Fruit fly (Drosophila melanogaster) whole organism, wandering third instar larva: Measurements from ENCODE around the gene CG33282.

Source experiments
- Abd-B ChIP-seq: fragments of >200 bp; optimal IDR thresholded peaks from 2 replicates; lab custom pipeline; 2017; ENCODE audit warnings: missing biosample characterization, missing genetic modification characterization
- CG32264 ChIP-seq: fragments of 200-800 bp; sonication (Bioruptor generic); optimal IDR thresholded peaks from 2 replicates; lab custom pipeline; 2016; ENCODE audit warnings: missing biosample characterization, missing genetic modification characterization
- CG9705 ChIP-seq: fragments of 200-800 bp; sonication (Bioruptor generic); optimal IDR thresholded peaks from 2 replicates; lab custom pipeline; 2018; ENCODE audit warnings: missing biosample characterization, mild to moderate bottlenecking, missing genetic modification characterization
- CrebA ChIP-seq: fragments of 200-800 bp; sonication (Bioruptor generic); optimal IDR thresholded peaks from 2 replicates; lab custom pipeline; 2016; ENCODE audit warnings: missing biosample characterization, mild to moderate bottlenecking, missing genetic modification characterization, borderline replicate concordance
- Dfd ChIP-seq: fragments of >200 bp; optimal IDR thresholded peaks from 2 replicates; lab custom pipeline; 2017; ENCODE audit warnings: missing biosample characterization, missing genetic modification characterization
- Dif ChIP-seq: fragments of 200-275, 200-300 bp; sonication (Bioruptor generic); optimal IDR thresholded peaks from 2 replicates; lab custom pipeline; 2018; ENCODE audit warnings: missing biosample characterization, missing genetic modification characterization; ENCODE audit not compliant: partially characterized antibody
- GATAd ChIP-seq: sonication (Bioruptor generic); optimal IDR thresholded peaks from 2 replicates; lab custom pipeline; 2016; ENCODE audit warnings: missing biosample characterization, missing genetic modification characterization
- HLH106 ChIP-seq: fragments of 200-800 bp; optimal IDR thresholded peaks from 3 replicates; lab custom pipeline; 2019; ENCODE audit warnings: missing biosample characterization, mild to moderate bottlenecking, missing genetic modification characterization, moderate library complexity
- Hnf4 ChIP-seq: fragments of 200-800 bp; sonication (Bioruptor generic); optimal IDR thresholded peaks from 2 replicates; lab custom pipeline; 2016; ENCODE audit warnings: missing biosample characterization, mild to moderate bottlenecking, missing genetic modification characterization
- Hr78 ChIP-seq: fragments of >200 bp; optimal IDR thresholded peaks from 2 replicates; lab custom pipeline; 2017; ENCODE audit warnings: missing biosample characterization, missing genetic modification characterization
- Hr83 ChIP-seq: fragments of 200-300 bp; sonication (Bioruptor generic); optimal IDR thresholded peaks from 2 replicates; lab custom pipeline; 2016; ENCODE audit warnings: missing biosample characterization, mild to moderate bottlenecking, missing genetic modification characterization, moderate library complexity; ENCODE audit not compliant: poor library complexity, severe bottlenecking
- Jra ChIP-seq: sonication (Bioruptor generic); optimal IDR thresholded peaks from 2 replicates; lab custom pipeline; 2016; ENCODE audit warnings: missing biosample characterization, missing genetic modification characterization
- Mio ChIP-seq: sonication (Bioruptor generic); optimal IDR thresholded peaks from 2 replicates; lab custom pipeline; 2016; ENCODE audit warnings: missing biosample characterization, missing genetic modification characterization
- Myc ChIP-seq: fragments of >200 bp; optimal IDR thresholded peaks from 2 replicates; lab custom pipeline; 2017
- N ChIP-seq: fragments of >200 bp; optimal IDR thresholded peaks from 2 replicates; lab custom pipeline; 2018; ENCODE audit warnings: missing biosample characterization, missing external identifiers, missing genetic modification characterization
- OdsH ChIP-seq: fragments of 200-800 bp; sonication (Bioruptor generic); optimal IDR thresholded peaks from 2 replicates; lab custom pipeline; 2016; ENCODE audit warnings: missing biosample characterization, mild to moderate bottlenecking, missing genetic modification characterization
- Rel ChIP-seq, 2 experiments: fragments of 200-800 bp; sonication (Bioruptor generic) in 1 of 2; optimal IDR thresholded peaks; 2 replicates in 1 of 2; 3 replicates in 1 of 2; lab custom pipeline; 2016 to 2019; ENCODE audit warnings: mild to moderate bottlenecking in 2 of 2, missing biosample characterization in 2 of 2, missing genetic modification characterization in 2 of 2, moderate library complexity in 1 of 2
- Sp1 ChIP-seq: fragments of 200-800 bp; sonication (Bioruptor generic); optimal IDR thresholded peaks from 3 replicates; lab custom pipeline; 2019; ENCODE audit warnings: missing biosample characterization, mild to moderate bottlenecking, missing genetic modification characterization, moderate library complexity
- Vsx2 ChIP-seq: fragments of 200-300, 225-300 bp; sonication (Bioruptor generic); optimal IDR thresholded peaks from 2 replicates; lab custom pipeline; 2018; ENCODE audit warnings: missing biosample characterization, missing genetic modification characterization; ENCODE audit not compliant: partially characterized antibody
- br ChIP-seq: fragments of 200-800 bp; sonication (Bioruptor generic); optimal IDR thresholded peaks from 2 replicates; lab custom pipeline; 2016; ENCODE audit warnings: missing biosample characterization, missing genetic modification characterization
- brk ChIP-seq: fragments of 200-800 bp; sonication (Bioruptor generic); optimal IDR thresholded peaks from 2 replicates; lab custom pipeline; 2016; ENCODE audit warnings: missing biosample characterization, mild to moderate bottlenecking, missing genetic modification characterization
- dl ChIP-seq, 2 experiments: fragments of 175-275, 200-275 bp in 1 of 2; fragments of 200-275 bp in 1 of 2; sonication (Bioruptor generic); optimal IDR thresholded peaks; lab custom pipeline; 2018; ENCODE audit warnings: mild to moderate bottlenecking in 2 of 2, missing biosample characterization in 2 of 2, missing genetic modification characterization in 2 of 2, moderate library complexity in 2 of 2; ENCODE audit not compliant: partially characterized antibody in 2 of 2, insufficient read depth in 1 of 2
- dmrt93B ChIP-seq: fragments of 200-800 bp; sonication (Bioruptor generic); optimal IDR thresholded peaks from 2 replicates; lab custom pipeline; 2018; ENCODE audit warnings: missing biosample characterization, mild to moderate bottlenecking, missing genetic modification characterization
- dsf ChIP-seq: sonication (Bioruptor generic); optimal IDR thresholded peaks from 2 replicates; lab custom pipeline; 2016; ENCODE audit warnings: missing biosample characterization, missing genetic modification characterization, borderline replicate concordance
- ey ChIP-seq: fragments of 200-800 bp; sonication (Bioruptor generic); optimal IDR thresholded peaks from 2 replicates; lab custom pipeline; 2016; ENCODE audit warnings: missing biosample characterization, missing genetic modification characterization
- foxo ChIP-seq, 2 experiments: fragments of 200-800 bp; sonication (Bioruptor generic); optimal IDR thresholded peaks; 2 replicates in 1 of 2; 3 replicates in 1 of 2; lab custom pipeline; 2016 to 2017; ENCODE audit warnings: missing biosample characterization in 2 of 2, missing genetic modification characterization in 2 of 2
- fru ChIP-seq: fragments of 200-800 bp; sonication (Bioruptor generic); optimal IDR thresholded peaks from 3 replicates; lab custom pipeline; 2016; ENCODE audit warnings: missing biosample characterization, mild to moderate bottlenecking, missing genetic modification characterization
- h ChIP-seq: fragments of 200-800 bp; sonication (Bioruptor generic); optimal IDR thresholded peaks from 3 replicates; lab custom pipeline; 2016; ENCODE audit warnings: missing biosample characterization, mild to moderate bottlenecking, missing genetic modification characterization
- jim ChIP-seq: fragments of 175-275, 200-325 bp; sonication (Bioruptor generic); optimal IDR thresholded peaks from 2 replicates; lab custom pipeline; 2016; ENCODE audit warnings: missing biosample characterization, mild to moderate bottlenecking, missing genetic modification characterization
- lola ChIP-seq: fragments of >200 bp; optimal IDR thresholded peaks from 2 replicates; lab custom pipeline; 2017; ENCODE audit warnings: missing biosample characterization, missing genetic modification characterization
- pan ChIP-seq: fragments of >200 bp; optimal IDR thresholded peaks from 2 replicates; lab custom pipeline; 2017
- psq ChIP-seq: fragments of 200-800 bp; sonication (Bioruptor generic); optimal IDR thresholded peaks from 3 replicates; lab custom pipeline; 2017; ENCODE audit warnings: missing biosample characterization, mild to moderate bottlenecking, missing genetic modification characterization, moderate library complexity
- rgr ChIP-seq: fragments of 200-800 bp; sonication (Bioruptor generic); optimal IDR thresholded peaks from 3 replicates; lab custom pipeline; 2016; ENCODE audit warnings: missing biosample characterization, mild to moderate bottlenecking, missing genetic modification characterization
- sage ChIP-seq: fragments of 200-800 bp; sonication (Bioruptor generic); optimal IDR thresholded peaks from 2 replicates; lab custom pipeline; 2016; ENCODE audit warnings: missing biosample characterization, mild to moderate bottlenecking, missing genetic modification characterization
- sv ChIP-seq: fragments of 200-800 bp; sonication (Bioruptor generic); optimal IDR thresholded peaks from 3 replicates; lab custom pipeline; 2016; ENCODE audit warnings: missing biosample characterization, missing genetic modification characterization
- tai ChIP-seq: sonication (Bioruptor generic); optimal IDR thresholded peaks from 2 replicates; lab custom pipeline; 2016; ENCODE audit warnings: missing biosample characterization, missing genetic modification characterization
- usp ChIP-seq: fragments of >200 bp; optimal IDR thresholded peaks from 2 replicates; lab custom pipeline; 2017; ENCODE audit warnings: missing biosample characterization, missing genetic modification characterization
- woc ChIP-seq: sonication (Bioruptor generic); optimal IDR thresholded peaks from 2 replicates; lab custom pipeline; 2016; ENCODE audit warnings: missing biosample characterization, mild to moderate bottlenecking, missing genetic modification characterization

CG33282 gene

dm6 chr2L:3302958-3303842, 24.5 kb upstream of the CG33282 start, which contains the start of gene CG9663:
Gene CG9663 (minus strand): TSS chr2L:3303130.
- no peak for TF ChIP-seq Abd-B (GFP tag; lab: Kevin White, UChicago)
- TF ChIP-seq Myc (lab: Kevin White, UChicago): no peak
- TF ChIP-seq GATAd (GFP tag; lab: Kevin White, UChicago): no peak
- TF ChIP-seq Sp1 (GFP tag; lab: Kevin White, UChicago): peak; percentile 57
- TF ChIP-seq OdsH: peak; percentile 52
- no peak for TF ChIP-seq Mio (GFP tag; lab: Kevin White, UChicago)
- TF ChIP-seq Rel (GFP tag; optimal IDR thresholded peaks at IDR 0.05; lab: Kevin White, UChicago): no peak
- peak; percentile 81 for TF ChIP-seq Rel (tag; optimal IDR thresholded peaks at IDR 0.05; lab: Kevin White, UChicago)
- no peak for TF ChIP-seq jim (GFP tag; lab: Kevin White, UChicago)
- peak; percentile 38 for TF ChIP-seq HLH106 (tag; lab: Kevin White, UChicago)
- TF ChIP-seq usp (GFP tag; lab: Kevin White, UChicago): no peak
- TF ChIP-seq brk (GFP tag; lab: Kevin White, UChicago): no peak
- TF ChIP-seq sv: peak; percentile 0
- no peak for TF ChIP-seq CG32264 (GFP tag; lab: Kevin White, UChicago)
- peak; percentile 46 for TF ChIP-seq CrebA (GFP tag; lab: Kevin White, UChicago)
- peak; percentile 42 to 58 for TF ChIP-seq dl (GFP tag; optimal IDR thresholded peaks at IDR 0.05; lab: Kevin White, UChicago; ENCODE audit: insufficient read depth in 1 of 2, partially characterized antibody in 2 of 2)
- peak; percentile 37 for TF ChIP-seq Jra
- peak; percentile 61 for TF ChIP-seq Hnf4 (GFP tag; lab: Kevin White, UChicago)
- peak; percentile 55 for TF ChIP-seq Dif
- peak; percentile 47 for TF ChIP-seq Vsx2 (GFP tag; lab: Kevin White, UChicago)
- peak; percentile 13 for TF ChIP-seq sage (GFP tag; lab: Kevin White, UChicago)
- peak; percentile 80 for TF ChIP-seq rgr (GFP tag; lab: Kevin White, UChicago)
- TF ChIP-seq dsf (GFP tag; lab: Kevin White, UChicago): no peak
- peak; percentile 34 for TF ChIP-seq woc
- TF ChIP-seq foxo (GFP tag; optimal IDR thresholded peaks at IDR 0.05; lab: Kevin White, UChicago): peak in 1 of 2 experiments; percentile 66
- TF ChIP-seq fru (GFP tag; lab: Kevin White, UChicago): peak; percentile 43
- TF ChIP-seq dmrt93B (GFP tag; lab: Kevin White, UChicago): no peak
- no peak for TF ChIP-seq pan (lab: Kevin White, UChicago)
- no peak for TF ChIP-seq psq (GFP tag; lab: Kevin White, UChicago)
- TF ChIP-seq h (GFP tag; lab: Kevin White, UChicago): peak; percentile 80
- no peak for TF ChIP-seq tai (GFP tag; lab: Kevin White, UChicago)
- no peak for TF ChIP-seq Dfd (GFP tag; lab: Kevin White, UChicago)
- peak; percentile 66 for TF ChIP-seq br (GFP tag; lab: Kevin White, UChicago)
- TF ChIP-seq Hr78 (GFP tag; lab: Kevin White, UChicago): no peak
- TF ChIP-seq Hr83 (GFP tag; lab: Kevin White, UChicago): peak; percentile 13
- peak; percentile 43 for TF ChIP-seq ey (GFP tag; lab: Kevin White, UChicago)
- no peak for TF ChIP-seq lola (GFP tag; lab: Kevin White, UChicago)
- TF ChIP-seq CG9705 (GFP tag; lab: Kevin White, UChicago): no peak
- no peak for TF ChIP-seq N (GFP tag; lab: Kevin White, UChicago)

DNA sequence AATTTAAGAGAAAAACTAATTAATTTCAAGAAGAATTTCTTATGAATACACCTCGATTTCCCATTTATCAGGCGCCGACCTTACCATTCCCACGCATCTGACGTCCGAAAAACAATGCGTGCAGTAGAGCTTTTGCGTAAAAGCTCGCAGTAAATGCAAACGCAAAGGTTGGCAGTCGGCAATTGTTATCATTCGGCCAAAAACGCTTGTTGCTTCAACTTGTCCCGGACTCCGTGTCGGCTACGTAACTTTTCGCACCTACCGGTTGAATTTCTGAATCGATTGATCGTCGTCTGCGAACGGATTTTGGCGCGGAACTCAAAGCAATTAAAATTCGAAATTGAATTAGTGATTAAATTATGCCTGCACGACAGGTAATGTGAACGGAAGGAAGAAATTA, 23.8 kb upstream of the CG33282 start, which contains the start of gene CG3277:
Gene CG3277, plus strand, starts transcription at position 208 of the 400 bp plus-strand sequence.
- TF ChIP-seq brk (GFP tag; lab: Kevin White, UChicago) (no peak), fru (GFP tag; lab: Kevin White, UChicago) (peak; percentile 84)
- TF ChIP-seq, all 38 proteins: peak for 1
